Fruit fly (Drosophila melanogaster) whole organism, pupa: ENCODE measurements around the gene CG33725.
A peak's percentile ranks its signal among the peaks of the same experiment; 100 is the strongest.

Source experiments
- CG10348 ChIP-seq: fragments of 200-800 bp; sonication (Bioruptor generic); IDR thresholded peaks from 2 replicates; pipeline ENCODE4 v1.3.6; 2022; ENCODE audit warnings: missing biosample characterization, missing genetic modification characterization
- CG12605 ChIP-seq: fragments of 200-800 bp; sonication (Bioruptor generic); IDR thresholded peaks from 2 replicates; pipeline ENCODE4 v1.3.6; 2022; ENCODE audit warnings: missing biosample characterization, missing genetic modification characterization
- CG13204 ChIP-seq: fragments of 200-800 bp; sonication (Bioruptor generic); optimal IDR thresholded peaks from 2 replicates; lab custom pipeline; 2018; ENCODE audit warnings: missing biosample characterization, mild to moderate bottlenecking, missing genetic modification characterization, moderate library complexity
- CG14655 ChIP-seq: fragments of 200-800 bp; sonication (Bioruptor generic); optimal IDR thresholded peaks from 3 replicates; lab custom pipeline; 2017; ENCODE audit warnings: mild to moderate bottlenecking, missing biosample characterization, missing genetic modification reagents, missing genetic modification characterization
- CG15710 ChIP-seq: fragments of 200-800 bp; sonication (Bioruptor generic); optimal IDR thresholded peaks from 2 replicates; lab custom pipeline; 2018; ENCODE audit warnings: missing biosample characterization, mild to moderate bottlenecking, missing genetic modification characterization, moderate library complexity
- CG17806 ChIP-seq: fragments of 200-800 bp; sonication (Bioruptor generic); optimal IDR thresholded peaks from 2 replicates; lab custom pipeline; 2018; ENCODE audit warnings: missing biosample characterization, mild to moderate bottlenecking, missing genetic modification characterization, moderate library complexity
- CG32121 ChIP-seq: fragments of 200-800 bp; sonication (Bioruptor generic); IDR thresholded peaks from 2 replicates; pipeline ENCODE4 v1.3.6; 2022; ENCODE audit warnings: missing biosample characterization, missing genetic modification characterization
- CG34367 ChIP-seq: fragments of 200-800 bp; sonication (Bioruptor generic); optimal IDR thresholded peaks from 2 replicates; lab custom pipeline; 2018; ENCODE audit warnings: missing biosample characterization, mild to moderate bottlenecking, missing genetic modification characterization
- CG4496 ChIP-seq: fragments of 200-800 bp; sonication (Bioruptor generic); IDR thresholded peaks from 3 replicates; pipeline ENCODE4 v1.3.6; 2022; ENCODE audit warnings: missing biosample characterization, missing genetic modification characterization
- CG8159 ChIP-seq: fragments of 200-800 bp; sonication (Bioruptor generic); optimal IDR thresholded peaks from 3 replicates; lab custom pipeline; 2018; ENCODE audit warnings: missing biosample characterization, mild to moderate bottlenecking, missing genetic modification characterization, moderate library complexity
- CG8301 ChIP-seq: fragments of 200-800 bp; sonication (Bioruptor generic); optimal IDR thresholded peaks from 2 replicates; lab custom pipeline; 2018; ENCODE audit warnings: missing biosample characterization, mild to moderate bottlenecking, missing genetic modification characterization
- CG9948 ChIP-seq: fragments of 200-800 bp; sonication (Bioruptor generic); optimal IDR thresholded peaks from 2 replicates; lab custom pipeline; 2018; ENCODE audit warnings: missing biosample characterization, mild to moderate bottlenecking, missing genetic modification characterization, moderate library complexity
- D1 ChIP-seq: fragments of 200-800 bp; sonication (Bioruptor generic); optimal IDR thresholded peaks from 2 replicates; lab custom pipeline; 2018; ENCODE audit warnings: missing biosample characterization, mild to moderate bottlenecking, missing genetic modification characterization, moderate library complexity
- EcR ChIP-seq: fragments of 200-800 bp; sonication (Bioruptor generic); optimal IDR thresholded peaks from 3 replicates; lab custom pipeline; 2019; ENCODE audit warnings: missing biosample characterization, missing genetic modification characterization, mild to moderate bottlenecking, moderate library complexity, missing genetic modification reagents
- Ets98B ChIP-seq: fragments of 200-800 bp; sonication (Bioruptor generic); IDR thresholded peaks from 2 replicates; pipeline ENCODE4 v1.3.6; 2022; ENCODE audit warnings: missing biosample characterization, missing genetic modification characterization
- Pif1A ChIP-seq: fragments of 200-800 bp; sonication (Bioruptor generic); optimal IDR thresholded peaks from 3 replicates; lab custom pipeline; 2016; ENCODE audit warnings: missing biosample characterization, missing genetic modification characterization
- Pif1B ChIP-seq: fragments of 200-800 bp; sonication (Bioruptor generic); optimal IDR thresholded peaks from 3 replicates; lab custom pipeline; 2016; ENCODE audit warnings: missing biosample characterization, missing genetic modification characterization
- Snoo ChIP-seq: fragments of 200-800 bp; sonication (Bioruptor generic); optimal IDR thresholded peaks from 3 replicates; lab custom pipeline; 2017; ENCODE audit warnings: missing biosample characterization, mild to moderate bottlenecking, missing genetic modification characterization, inconsistent platforms
- fd96Ca ChIP-seq: fragments of 200-800 bp; sonication (Bioruptor generic); IDR thresholded peaks from 3 replicates; pipeline ENCODE4 v1.3.6; 2022; ENCODE audit warnings: missing biosample characterization, missing genetic modification characterization
- gl ChIP-seq: fragments of 200-800 bp; sonication (Bioruptor generic); optimal IDR thresholded peaks from 2 replicates; lab custom pipeline; 2018; ENCODE audit warnings: missing biosample characterization, mild to moderate bottlenecking, missing genetic modification characterization
- rn ChIP-seq: fragments of 200-800 bp; sonication (Bioruptor generic); IDR thresholded peaks from 2 replicates; pipeline ENCODE4 v1.3.6; 2022; ENCODE audit warnings: missing biosample characterization, missing genetic modification characterization

CG33725 gene

dm6 chr3L:12484464-12484863 lies 2.1 kb downstream of the CG33725 start:
- TF ChIP-seq CG32121 (GFP tag; lab: Robert Waterston, UW) (peak; percentile 16; the same call in 1 of the 2 replicates), rn (GFP tag; lab: Robert Waterston, UW) (no peak), CG12605 (GFP tag; lab: Robert Waterston, UW) (no peak), CG4496 (GFP tag; lab: Robert Waterston, UW) (0 out of 3 replicates have a peak, but pooled peaks have one; percentile 38)

- peak; percentile 51 for TF ChIP-seq Ets98B
- TF ChIP-seq Snoo (tag; lab: Kevin White, UChicago), result no peak
- no peak for TF ChIP-seq Pif1B
- TF ChIP-seq fd96Ca (GFP tag; lab: Robert Waterston, UW), result no peak; the same call in 2 of the 3 replicates
- peak; percentile 20 for TF ChIP-seq EcR (GFP tag; lab: Kevin White, UChicago)
- TF ChIP-seq rn (GFP tag; lab: Robert Waterston, UW), result no peak
- TF ChIP-seq CG17806 (tag; lab: Kevin White, UChicago), result no peak
- TF ChIP-seq CG4496 (GFP tag; lab: Robert Waterston, UW), result peak; percentile 77
- TF ChIP-seq Pif1A (GFP tag; lab: Kevin White, UChicago), result no peak
- TF ChIP-seq CG8301 (tag; lab: Kevin White, UChicago), result peak; percentile 21
- TF ChIP-seq CG14655 (GFP tag; lab: Kevin White, UChicago), result peak; percentile 22
- TF ChIP-seq CG13204 (GFP tag; lab: Kevin White, UChicago), result peak; percentile 22
These were observed 2.5 kb downstream of the CG33725 start, which contains the start of gene CG10663 for dm6 chr3L:12484948-12485347. TSS of gene CG10663 (minus strand) at chr3L:12485035.

- TF ChIP-seq CG10348, result no peak
- TF ChIP-seq fd96Ca (GFP tag; lab: Robert Waterston, UW), result no peak
- no peak for TF ChIP-seq CG32121 (GFP tag; lab: Robert Waterston, UW)
- TF ChIP-seq CG14655 (GFP tag; lab: Kevin White, UChicago), result no peak
- TF ChIP-seq Snoo (tag; lab: Kevin White, UChicago), result no peak
- TF ChIP-seq CG13204 (GFP tag; lab: Kevin White, UChicago), result no peak
- no peak for TF ChIP-seq rn (GFP tag; lab: Robert Waterston, UW)
- TF ChIP-seq EcR (GFP tag; lab: Kevin White, UChicago), result no peak
- no peak for TF ChIP-seq CG34367
- TF ChIP-seq Ets98B, result no peak
- TF ChIP-seq CG8301 (tag; lab: Kevin White, UChicago), result no peak
- no peak for TF ChIP-seq CG12605 (GFP tag; lab: Robert Waterston, UW)
- no peak for TF ChIP-seq Pif1B
- no peak for TF ChIP-seq CG17806 (tag; lab: Kevin White, UChicago)
- TF ChIP-seq D1 (tag; lab: Kevin White, UChicago), result no peak
These were observed 3.8 kb downstream of the CG33725 start for dm6 chr3L:12486175-12486574.

dm6 chr3L:12489952-12490351 lies 7.5 kb downstream of the CG33725 start:
- TF ChIP-seq rn (GFP tag; lab: Robert Waterston, UW), result no peak
- no peak for TF ChIP-seq CG4496 (GFP tag; lab: Robert Waterston, UW)
- no peak for TF ChIP-seq Pif1A (GFP tag; lab: Kevin White, UChicago)
- no peak for TF ChIP-seq Snoo (tag; lab: Kevin White, UChicago)
- TF ChIP-seq CG15710 (tag; lab: Kevin White, UChicago), result no peak
- no peak for TF ChIP-seq CG9948
- TF ChIP-seq CG17806 (tag; lab: Kevin White, UChicago), result no peak
- peak; percentile 46 for TF ChIP-seq CG12605 (GFP tag; lab: Robert Waterston, UW)
- no peak for TF ChIP-seq CG10348
- no peak for TF ChIP-seq CG34367
- peak; percentile 87 for TF ChIP-seq EcR (GFP tag; lab: Kevin White, UChicago)
- TF ChIP-seq CG8159, result no peak
- TF ChIP-seq CG32121 (GFP tag; lab: Robert Waterston, UW), result 0 out of 2 replicates have a peak, but pooled peaks have one; percentile 20
- peak; percentile 52 for TF ChIP-seq Pif1B
- peak; percentile 44; the same call in 1 of the 3 replicates for TF ChIP-seq fd96Ca (GFP tag; lab: Robert Waterston, UW)
- TF ChIP-seq CG14655 (GFP tag; lab: Kevin White, UChicago), result no peak
- no peak for TF ChIP-seq CG8301 (tag; lab: Kevin White, UChicago)
- no peak for TF ChIP-seq CG13204 (GFP tag; lab: Kevin White, UChicago)
- TF ChIP-seq D1 (tag; lab: Kevin White, UChicago), result no peak
- TF ChIP-seq Ets98B, result peak; percentile 53; the same call in 1 of the 2 replicates
- peak; percentile 25 for TF ChIP-seq gl (tag; lab: Kevin White, UChicago)
- TF ChIP-seq, all 21 proteins: peak for 7

dm6 chr3L:12490418-12491035 lies 8.1 kb downstream of the CG33725 start, which contains the start of gene CG10660:
TSS of gene CG10660 (minus strand) at chr3L:12490676.
- TF ChIP-seq CG9948, result peak; percentile 85
- TF ChIP-seq D1 (tag; lab: Kevin White, UChicago), result peak; percentile 69
- peak; percentile 79; the same call in 1 of the 2 replicates for TF ChIP-seq CG10348
- peak; percentile 60 for TF ChIP-seq CG13204 (GFP tag; lab: Kevin White, UChicago)
- peak; percentile 89 for TF ChIP-seq CG17806 (tag; lab: Kevin White, UChicago)
- peak; percentile 94 for TF ChIP-seq Pif1A (GFP tag; lab: Kevin White, UChicago)
- peak; percentile 85 for TF ChIP-seq Snoo (tag; lab: Kevin White, UChicago)
- peak; percentile 81; the same call in 1 of the 2 replicates for TF ChIP-seq rn (GFP tag; lab: Robert Waterston, UW)
- TF ChIP-seq CG8159, result peak; percentile 89
- TF ChIP-seq CG34367, result peak; percentile 89
- peak; percentile 50 for TF ChIP-seq EcR (GFP tag; lab: Kevin White, UChicago)
- TF ChIP-seq CG12605 (GFP tag; lab: Robert Waterston, UW), result peak; percentile 93
- TF ChIP-seq CG4496 (GFP tag; lab: Robert Waterston, UW), result peak; percentile 96
- TF ChIP-seq CG14655 (GFP tag; lab: Kevin White, UChicago), result peak; percentile 94
- TF ChIP-seq CG8301 (tag; lab: Kevin White, UChicago), result peak; percentile 94
- TF ChIP-seq fd96Ca (GFP tag; lab: Robert Waterston, UW), result peak; percentile 96
- peak; percentile 96 for TF ChIP-seq Pif1B
- peak; percentile 95 for TF ChIP-seq CG32121 (GFP tag; lab: Robert Waterston, UW)
- peak; percentile 87 for TF ChIP-seq CG15710 (tag; lab: Kevin White, UChicago)
- peak; percentile 97 for TF ChIP-seq Ets98B
- peak; percentile 61 for TF ChIP-seq gl (tag; lab: Kevin White, UChicago)
- TF ChIP-seq, all 21 proteins: peak for 21
